Fruit fly (Drosophila melanogaster): ENCODE results near the gene Ccz1.

dm6 chr3L:3849763-3850162, 49.2 kb downstream of the Ccz1 start:
- TF ChIP-seq jim (GFP tag; optimal IDR thresholded peaks at IDR 0.05) (no peak), usp (GFP tag; optimal IDR thresholded peaks at IDR 0.05) (no peak), Abd-B (GFP tag; optimal IDR thresholded peaks at IDR 0.05) (no peak), sage (GFP tag; optimal IDR thresholded peaks at IDR 0.05) (no peak), woc (GFP tag; optimal IDR thresholded peaks at IDR 0.05) (no peak), HLH106 (tag; optimal IDR thresholded peaks at IDR 0.05) (no peak), br (GFP tag; optimal IDR thresholded peaks at IDR 0.05) (no peak), Dif (GFP tag; optimal IDR thresholded peaks at IDR 0.05; ENCODE audit: partially characterized antibody) (no peak), h (GFP tag; optimal IDR thresholded peaks at IDR 0.05) (no peak), pan (optimal IDR thresholded peaks at IDR 0.05) (no peak), brk (GFP tag; optimal IDR thresholded peaks at IDR 0.05) (no peak), CG32264 (GFP tag; optimal IDR thresholded peaks at IDR 0.05) (no peak)

All from whole organism, wandering third instar larva.